Worm (Caenorhabditis elegans): ENCODE results near the gene irld-2.

- no peak for TF ChIP-seq ama-1 (optimal IDR thresholded peaks at IDR 0.05)
- TF ChIP-seq ceh-13 (GFP tag; optimal IDR thresholded peaks at IDR 0.05): no peak
- no peak for TF ChIP-seq F13C5.2 (tag; optimal IDR thresholded peaks at IDR 0.05)
- no peak for TF ChIP-seq tra-4 (tag; optimal IDR thresholded peaks at IDR 0.05)
- no peak for TF ChIP-seq hmg-4 (GFP tag; optimal IDR thresholded peaks at IDR 0.05)
These were observed 48.4 kb upstream of the irld-2 start for ce11 chrX:13443283-13443682.
